Fruit fly (Drosophila melanogaster): Measurements from ENCODE around the gene CNPYb.

DNA sequence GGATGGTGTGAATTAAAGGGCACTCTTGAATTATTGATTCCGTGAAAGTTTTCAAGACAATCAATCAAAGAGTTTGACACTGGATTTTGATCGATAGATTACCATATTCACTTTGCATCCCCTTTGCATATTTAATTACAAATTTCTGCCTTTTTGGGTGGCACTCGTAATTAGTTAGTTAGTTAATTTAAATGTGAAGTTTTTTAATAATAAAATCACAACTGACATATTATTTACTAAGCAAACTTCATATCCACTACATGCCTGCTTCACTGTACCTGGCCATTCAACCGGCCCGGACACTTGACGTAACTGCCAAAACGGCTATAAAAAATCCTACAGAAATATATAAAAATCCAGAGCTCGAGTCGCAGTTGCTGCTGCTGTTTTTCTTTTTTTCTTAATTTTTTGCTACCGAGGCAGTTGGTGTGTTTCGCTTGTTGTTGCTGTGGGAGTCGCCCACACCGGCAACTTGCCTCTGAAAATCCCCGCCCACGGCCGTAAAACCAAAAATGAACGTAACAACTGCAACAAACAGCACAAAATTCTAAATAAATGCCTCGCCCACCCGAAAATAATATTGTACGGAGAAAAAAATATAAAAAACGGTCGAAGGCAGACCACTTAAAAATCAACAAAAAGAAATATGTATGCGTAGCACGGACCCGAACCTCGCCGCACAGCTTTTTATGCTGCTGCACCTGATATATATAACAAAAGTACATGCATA lies 21.2 kb downstream of the CNPYb start:
- TF ChIP-seq dac (GFP tag; optimal IDR thresholded peaks at IDR 0.05) (no peak), spab (GFP tag; optimal IDR thresholded peaks at IDR 0.05) (no peak), vri (GFP tag; optimal IDR thresholded peaks at IDR 0.05) (no peak), fd85E (GFP tag; optimal IDR thresholded peaks at IDR 0.05) (no peak), pdm3 (GFP tag; optimal IDR thresholded peaks at IDR 0.05) (no peak), CG8632 (GFP tag; optimal IDR thresholded peaks at IDR 0.05) (no peak), Eip75B (GFP tag; optimal IDR thresholded peaks at IDR 0.05) (no peak), salr (GFP tag; optimal IDR thresholded peaks at IDR 0.05) (no peak), CG6854 (GFP tag; optimal IDR thresholded peaks at IDR 0.05) (no peak)

Data from whole organism, prepupa.